Worm (Caenorhabditis elegans): ENCODE results near the gene sym-2.
A peak's percentile ranks its signal among the peaks of the same experiment; 100 is the strongest.

ce11 chrII:9213055-9213708 lies 24.9 kb upstream of the sym-2 start, which contains the start of gene znfx-1:
- TF ChIP-seq efl-1 (GFP tag; optimal IDR thresholded peaks at IDR 0.05) (peak; percentile 93), F22D6.2 (tag; optimal IDR thresholded peaks at IDR 0.05) (no peak), unc-130 (GFP tag; optimal IDR thresholded peaks at IDR 0.05) (peak; percentile 34), pbrm-1 (GFP tag; IDR thresholded peaks at IDR 0.05) (no peak), pha-4 (tag; optimal IDR thresholded peaks at IDR 0.05) (no peak), aptf-2 (GFP tag; conservative IDR thresholded peaks at IDR 0.05) (no peak)
